Worm (Caenorhabditis elegans) whole organism, L3 larva: ENCODE results near the gene K07D4.5.

Experiments
- elt-2 ChIP-seq: sonication (generic microtip); optimal IDR thresholded peaks from 2 replicates; lab custom pipeline; 2016; ENCODE audit warnings: missing genetic modification reagents, mild to moderate bottlenecking, missing genetic modification characterization, missing compliant biosample characterization
- elt-3 ChIP-seq, 3 experiments: fragments of 150-350 bp in 1 of 3; sonication (generic microtip) in 2 of 3; optimal IDR thresholded peaks; 2 replicates in 2 of 3; 4 replicates in 1 of 3; lab custom pipeline; 2014 to 2017; ENCODE audit warnings: missing biosample characterization in 3 of 3, missing genetic modification characterization in 3 of 3
- nhr-25 ChIP-seq: sonication (generic microtip); optimal IDR thresholded peaks from 2 replicates; lab custom pipeline; 2017; ENCODE audit warnings: missing biosample characterization, missing genetic modification characterization
- nhr-67 ChIP-seq: fragments of 150-350 bp; optimal IDR thresholded peaks from 2 replicates; lab custom pipeline; 2014; ENCODE audit warnings: missing biosample characterization, missing genetic modification characterization
- snpc-4 ChIP-seq: fragments of 150-350 bp; optimal IDR thresholded peaks from 2 replicates; lab custom pipeline; 2014; ENCODE audit warnings: missing biosample characterization, missing genetic modification characterization

DNA sequence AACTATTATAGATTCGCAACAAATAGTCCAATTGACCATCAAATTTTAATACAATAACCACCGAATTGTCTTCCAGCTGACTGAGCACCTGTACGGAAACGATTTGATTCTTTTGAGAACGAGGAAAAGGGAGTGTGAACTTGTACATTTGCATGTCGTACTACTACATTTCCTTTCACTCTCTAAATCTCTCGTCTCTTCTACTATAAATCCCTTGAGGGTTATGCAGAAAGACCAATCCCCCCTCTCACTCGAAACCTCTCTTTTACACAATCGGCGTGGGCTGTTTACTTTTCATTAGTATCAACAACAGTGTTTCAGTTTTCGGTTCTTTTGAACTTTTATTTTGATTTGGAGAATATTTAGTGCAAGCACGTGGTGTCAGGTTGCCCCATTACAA is 23.2 kb downstream of the K07D4.5 start:
- TF ChIP-seq nhr-67 (tag; lab: Kevin White, UChicago) (no peak), elt-2 (tag; lab: Kevin White, UChicago) (no peak), snpc-4 (tag; lab: Kevin White, UChicago) (no peak), nhr-25 (tag; lab: Kevin White, UChicago) (no peak), elt-3 (tag; optimal IDR thresholded peaks at IDR 0.05; lab: Kevin White, UChicago) (no peak)
